Worm (Caenorhabditis elegans): ENCODE measurements around the gene Y105C5A.26.

The Y105C5A.26 gene

DNA sequence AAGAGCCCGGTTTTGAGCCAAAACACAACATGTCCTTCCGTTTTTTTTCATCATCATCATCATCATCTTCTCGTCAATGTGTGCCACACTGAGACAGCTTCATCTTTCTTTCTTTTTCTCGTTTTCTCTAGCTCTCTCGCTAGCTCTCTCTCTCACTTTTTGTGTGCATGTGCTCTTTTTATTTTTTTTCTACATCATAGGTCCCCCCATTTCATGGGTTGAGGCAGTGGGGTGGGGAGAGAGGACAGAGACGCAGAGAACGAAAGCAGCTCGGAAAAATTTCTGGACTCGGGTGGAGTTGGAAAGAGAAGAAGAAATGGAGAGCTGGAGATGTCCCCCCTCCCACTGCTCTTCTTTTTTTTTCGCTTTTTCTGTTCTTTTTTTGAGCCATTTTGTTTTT, 15.4 kb upstream of the Y105C5A.26 start (continued):
- peak; percentile 83 for TF ChIP-seq hmg-1.1 (GFP tag; IDR thresholded peaks at IDR 0.05)
- peak; percentile 9 for TF ChIP-seq dpl-1 (GFP tag; optimal IDR thresholded peaks at IDR 0.05)
- peak; percentile 45 for TF ChIP-seq ces-1 (GFP tag; optimal IDR thresholded peaks at IDR 0.05)
- peak; percentile 53 to 87 for TF ChIP-seq mdl-1 (tag; optimal IDR thresholded peaks at IDR 0.05)
- no peak for TF ChIP-seq lin-1 (GFP tag; IDR thresholded peaks at IDR 0.05)
- TF ChIP-seq mes-2 (tag; optimal IDR thresholded peaks at IDR 0.05; ENCODE audit: poor library complexity, severe bottlenecking), result no peak
- TF ChIP-seq cey-2 (tag; optimal IDR thresholded peaks at IDR 0.05; ENCODE audit: borderline replicate concordance, insufficient read depth), result no peak
- TF ChIP-seq gei-8 (GFP tag; optimal IDR thresholded peaks at IDR 0.05), result no peak
- no peak for TF ChIP-seq mxl-3 (GFP tag; optimal IDR thresholded peaks at IDR 0.05)
- TF ChIP-seq nhr-77 (tag; optimal IDR thresholded peaks at IDR 0.05), result no peak
- peak; percentile 45 for TF ChIP-seq lin-38 (GFP tag; IDR thresholded peaks at IDR 0.05)
- no peak for TF ChIP-seq lin-39 (tag; optimal IDR thresholded peaks at IDR 0.05)
- no peak for TF ChIP-seq ZK337.2 (GFP tag; IDR thresholded peaks at IDR 0.05)
- TF ChIP-seq D1046.2 (GFP tag; IDR thresholded peaks at IDR 0.05), result peak; percentile 68; the same call in 1 of the 2 replicates
- no peak for TF ChIP-seq arid-1 (GFP tag; conservative IDR thresholded peaks at IDR 0.05)
- no peak for TF ChIP-seq nhr-76 (tag; optimal IDR thresholded peaks at IDR 0.05)
- TF ChIP-seq ceh-44 (GFP tag; IDR thresholded peaks at IDR 0.05), result peak; percentile 35; the same call in 1 of the 2 replicates
- TF ChIP-seq duxl-1 (tag; optimal IDR thresholded peaks at IDR 0.05; ENCODE audit: poor library complexity), result no peak
- TF ChIP-seq nhr-28 (tag; optimal IDR thresholded peaks at IDR 0.05), result no peak
- no peak for TF ChIP-seq ceh-82 (tag; optimal IDR thresholded peaks at IDR 0.05)
- TF ChIP-seq lim-7 (GFP tag; IDR thresholded peaks at IDR 0.05), result no peak
- TF ChIP-seq skn-1 (tag; optimal IDR thresholded peaks at IDR 0.05), result no peak
- no peak for TF ChIP-seq php-3 (GFP tag; IDR thresholded peaks at IDR 0.05)
- peak; percentile 31; the same call in 1 of the 2 replicates for TF ChIP-seq pha-4 (GFP tag; IDR thresholded peaks at IDR 0.05)
- no peak for TF ChIP-seq pha-4 (tag; optimal IDR thresholded peaks at IDR 0.05)
- TF ChIP-seq ceh-28 (tag; optimal IDR thresholded peaks at IDR 0.05), result no peak
- no peak for TF ChIP-seq mxl-2 (GFP tag; conservative IDR thresholded peaks at IDR 0.05)
- no peak for TF ChIP-seq zip-2 (tag; optimal IDR thresholded peaks at IDR 0.05)
- TF ChIP-seq jun-1 (tag; optimal IDR thresholded peaks at IDR 0.05), result no peak
- TF ChIP-seq dmd-6 (GFP tag; IDR thresholded peaks at IDR 0.05), result peak; percentile 11; the same call in 1 of the 2 replicates
- no peak for TF ChIP-seq Y105C5A.15 (GFP tag; IDR thresholded peaks at IDR 0.05)
- no peak for TF ChIP-seq ZK546.5 (tag; optimal IDR thresholded peaks at IDR 0.05)
- no peak for TF ChIP-seq nhr-111 (GFP tag; optimal IDR thresholded peaks at IDR 0.05)
- TF ChIP-seq nhr-25 (tag; optimal IDR thresholded peaks at IDR 0.05; ENCODE audit: borderline replicate concordance, insufficient read depth), result no peak
- TF ChIP-seq zfp-3 (GFP tag; conservative IDR thresholded peaks at IDR 0.05), result no peak
- no peak for TF ChIP-seq saeg-2 (GFP tag; IDR thresholded peaks at IDR 0.05)
- no peak for TF ChIP-seq F44E2.7 (GFP tag; IDR thresholded peaks at IDR 0.05)
- no peak for TF ChIP-seq madf-9 (GFP tag; conservative IDR thresholded peaks at IDR 0.05)
- TF ChIP-seq zag-1 (tag; optimal IDR thresholded peaks at IDR 0.05), result no peak
- TF ChIP-seq lin-29 (GFP tag; IDR thresholded peaks at IDR 0.05), result no peak
- TF ChIP-seq nhr-102 (tag; optimal IDR thresholded peaks at IDR 0.05), result no peak
- no peak for TF ChIP-seq Y5F2A.4 (GFP tag; optimal IDR thresholded peaks at IDR 0.05)
- TF ChIP-seq fkh-10 (GFP tag; optimal IDR thresholded peaks at IDR 0.05), result peak; percentile 66
- TF ChIP-seq mdt-29 (GFP tag; IDR thresholded peaks at IDR 0.05), result no peak
- TF ChIP-seq F26F4.8 (GFP tag; conservative IDR thresholded peaks at IDR 0.05), result no peak
- no peak for TF ChIP-seq egl-43 (GFP tag; IDR thresholded peaks at IDR 0.05)
- TF ChIP-seq zfp-2 (tag; optimal IDR thresholded peaks at IDR 0.05), result no peak
- TF ChIP-seq T26A8.4 (GFP tag; IDR thresholded peaks at IDR 0.05), result no peak
- TF ChIP-seq hlh-11 (tag; optimal IDR thresholded peaks at IDR 0.05), result no peak
- no peak for TF ChIP-seq ama-1 (optimal IDR thresholded peaks at IDR 0.05)
- TF ChIP-seq Y75B8A.6 (GFP tag; IDR thresholded peaks at IDR 0.05), result no peak
- no peak for TF ChIP-seq pqm-1 (tag; optimal IDR thresholded peaks at IDR 0.05)

Data from whole organism, L4 larva.